Worm (Caenorhabditis elegans) whole organism, late embryonic: Measurements from ENCODE around the gene lido-13.

Experiments used
- C08G9.2 ChIP-seq: sonication (generic microtip); optimal IDR thresholded peaks from 2 replicates; lab custom pipeline; 2016; ENCODE audit warnings: mild to moderate bottlenecking, missing genetic modification characterization, moderate library complexity, missing compliant biosample characterization
- K09A11.1 ChIP-seq: sonication (generic microtip); optimal IDR thresholded peaks from 2 replicates; lab custom pipeline; 2017; ENCODE audit warnings: antibody characterized with exemption, mild to moderate bottlenecking, missing genetic modification characterization, missing compliant biosample characterization; ENCODE audit not compliant: insufficient read depth
- T23F11.4 ChIP-seq: fragments of 200-800 bp; sonication (Bioruptor generic); optimal IDR thresholded peaks from 2 replicates; lab custom pipeline; 2018; ENCODE audit warnings: mild to moderate bottlenecking, missing genetic modification characterization, missing compliant biosample characterization
- ama-1 ChIP-seq: fragments of 150-350 bp; optimal IDR thresholded peaks from 2 replicates; lab custom pipeline; 2014
- ceh-14 ChIP-seq: sonication (generic microtip); optimal IDR thresholded peaks from 2 replicates; lab custom pipeline; 2016; ENCODE audit warnings: missing genotype, missing genetic modification characterization, missing compliant biosample characterization
- ceh-18 ChIP-seq: sonication (generic microtip); optimal IDR thresholded peaks from 2 replicates; lab custom pipeline; 2016; ENCODE audit warnings: missing genetic modification characterization, missing compliant biosample characterization
- ceh-19 ChIP-seq: fragments of 200-800 bp; sonication (Bioruptor generic); optimal IDR thresholded peaks from 2 replicates; lab custom pipeline; 2018; ENCODE audit warnings: mild to moderate bottlenecking, missing genetic modification characterization, missing compliant biosample characterization
- ceh-2 ChIP-seq: sonication (generic microtip); optimal IDR thresholded peaks from 2 replicates; lab custom pipeline; 2016; ENCODE audit warnings: missing genotype, missing genetic modification characterization, missing compliant biosample characterization
- ceh-22 ChIP-seq: sonication (generic microtip); optimal IDR thresholded peaks from 2 replicates; lab custom pipeline; 2017; ENCODE audit warnings: missing biosample characterization, missing genetic modification characterization
- ceh-24 ChIP-seq: sonication (generic microtip); optimal IDR thresholded peaks from 2 replicates; lab custom pipeline; 2016; ENCODE audit warnings: mild to moderate bottlenecking, missing genetic modification characterization, missing compliant biosample characterization
- ceh-31 ChIP-seq: sonication (generic microtip); optimal IDR thresholded peaks from 2 replicates; lab custom pipeline; 2016; ENCODE audit warnings: missing genetic modification characterization, missing compliant biosample characterization
- ceh-34 ChIP-seq: sonication (generic microtip); optimal IDR thresholded peaks from 2 replicates; lab custom pipeline; 2016; ENCODE audit warnings: mild to moderate bottlenecking, missing genetic modification characterization, missing compliant biosample characterization
- ceh-6 ChIP-seq: fragments of 200-800 bp; sonication (Bioruptor generic); optimal IDR thresholded peaks from 2 replicates; lab custom pipeline; 2018; ENCODE audit warnings: mild to moderate bottlenecking, missing genetic modification characterization, missing compliant biosample characterization
- ceh-9 ChIP-seq: sonication (generic microtip); optimal IDR thresholded peaks from 2 replicates; lab custom pipeline; 2016; ENCODE audit warnings: mild to moderate bottlenecking, missing genetic modification characterization, inconsistent platforms, missing compliant biosample characterization
- dve-1 ChIP-seq: sonication (generic microtip); optimal IDR thresholded peaks from 2 replicates; lab custom pipeline; 2017; ENCODE audit warnings: antibody characterized with exemption, mild to moderate bottlenecking, missing genetic modification characterization, missing compliant biosample characterization
- elt-2 ChIP-seq: sonication (generic microtip); optimal IDR thresholded peaks from 2 replicates; lab custom pipeline; 2016; ENCODE audit warnings: missing genetic modification reagents, missing genetic modification characterization, missing compliant biosample characterization
- eyg-1 ChIP-seq: sonication (generic microtip); optimal IDR thresholded peaks from 2 replicates; lab custom pipeline; 2016; ENCODE audit warnings: missing genotype, missing genetic modification characterization, missing compliant biosample characterization
- fkh-6 ChIP-seq: sonication (generic microtip); optimal IDR thresholded peaks from 2 replicates; lab custom pipeline; 2016; ENCODE audit warnings: missing genetic modification characterization, missing compliant biosample characterization
- gmeb-2 ChIP-seq: sonication (generic microtip); optimal IDR thresholded peaks from 2 replicates; lab custom pipeline; 2016; ENCODE audit warnings: missing genetic modification characterization, inconsistent platforms, missing compliant biosample characterization
- hlh-30 ChIP-seq: sonication (generic microtip); optimal IDR thresholded peaks from 2 replicates; lab custom pipeline; 2017; ENCODE audit warnings: antibody characterized with exemption, missing genetic modification characterization, missing compliant biosample characterization; ENCODE audit not compliant: insufficient read depth
- hlh-6 ChIP-seq: sonication (generic microtip); optimal IDR thresholded peaks from 2 replicates; lab custom pipeline; 2016; ENCODE audit warnings: missing genotype, missing genetic modification characterization, missing compliant biosample characterization
- madf-2 ChIP-seq: sonication (generic microtip); optimal IDR thresholded peaks from 2 replicates; lab custom pipeline; 2017; ENCODE audit warnings: missing genetic modification characterization, missing compliant biosample characterization
- mec-3 ChIP-seq: sonication (generic microtip); optimal IDR thresholded peaks from 2 replicates; lab custom pipeline; 2016; ENCODE audit warnings: borderline replicate concordance, missing genetic modification characterization, missing compliant biosample characterization
- nfya-1 ChIP-seq: sonication (generic microtip); optimal IDR thresholded peaks from 2 replicates; lab custom pipeline; 2017; ENCODE audit warnings: missing genetic modification characterization, mild to moderate bottlenecking, missing compliant biosample characterization, antibody characterized with exemption, moderate library complexity
- nhr-11 ChIP-seq: fragments of 150-350 bp; optimal IDR thresholded peaks from 2 replicates; lab custom pipeline; 2014; ENCODE audit warnings: missing biosample characterization, missing genetic modification characterization
- nhr-232 ChIP-seq: sonication (generic microtip); optimal IDR thresholded peaks from 2 replicates; lab custom pipeline; 2016; ENCODE audit warnings: missing genetic modification characterization, missing compliant biosample characterization
- npax-4 ChIP-seq: sonication (generic microtip); optimal IDR thresholded peaks from 2 replicates; lab custom pipeline; 2016; ENCODE audit warnings: missing genetic modification characterization, missing compliant biosample characterization
- odd-2 ChIP-seq: sonication (generic microtip); optimal IDR thresholded peaks from 2 replicates; lab custom pipeline; 2017; ENCODE audit warnings: antibody characterized with exemption, mild to moderate bottlenecking, missing genetic modification characterization, missing compliant biosample characterization
- pag-3 ChIP-seq: sonication (generic microtip); optimal IDR thresholded peaks from 2 replicates; lab custom pipeline; 2016; ENCODE audit warnings: missing compliant biosample characterization, missing genetic modification characterization, borderline replicate concordance
- pax-1 ChIP-seq: fragments of 150-350 bp; optimal IDR thresholded peaks from 2 replicates; lab custom pipeline; 2014; ENCODE audit warnings: missing biosample characterization, missing genetic modification characterization
- pha-2 ChIP-seq: sonication (generic microtip); optimal IDR thresholded peaks from 2 replicates; lab custom pipeline; 2017; ENCODE audit warnings: mild to moderate bottlenecking, missing genetic modification characterization, missing compliant biosample characterization
- pqm-1 ChIP-seq: sonication (generic microtip); optimal IDR thresholded peaks from 2 replicates; lab custom pipeline; 2016; ENCODE audit warnings: missing genetic modification characterization, missing compliant biosample characterization
- pros-1 ChIP-seq: fragments of 150-350 bp; optimal IDR thresholded peaks from 2 replicates; lab custom pipeline; 2014; ENCODE audit warnings: missing biosample characterization, missing genetic modification reagents, missing genetic modification characterization
- ref-2 ChIP-seq: sonication (generic microtip); optimal IDR thresholded peaks from 2 replicates; lab custom pipeline; 2016; ENCODE audit warnings: missing genetic modification characterization, missing compliant biosample characterization
- sdc-2 ChIP-seq: sonication (generic microtip); optimal IDR thresholded peaks from 2 replicates; lab custom pipeline; 2016; ENCODE audit warnings: missing genotype, missing genetic modification characterization, missing compliant biosample characterization
- sox-2 ChIP-seq: fragments of 200-800 bp; sonication (Bioruptor generic); IDR thresholded peaks from 2 replicates; pipeline ENCODE4 v1.3.6; 2022; ENCODE audit warnings: missing genetic modification reagents, missing genetic modification characterization, missing compliant biosample characterization
- sox-4 ChIP-seq: sonication (generic microtip); optimal IDR thresholded peaks from 2 replicates; lab custom pipeline; 2017; ENCODE audit warnings: mild to moderate bottlenecking, missing genetic modification characterization, inconsistent platforms, missing compliant biosample characterization
- tbx-2 ChIP-seq: sonication (generic microtip); optimal IDR thresholded peaks from 2 replicates; lab custom pipeline; 2016; ENCODE audit warnings: missing genetic modification characterization, missing compliant biosample characterization
- tbx-7 ChIP-seq: sonication (generic microtip); optimal IDR thresholded peaks from 2 replicates; lab custom pipeline; 2016; ENCODE audit warnings: missing genotype, missing genetic modification characterization, missing compliant biosample characterization
- ttx-3 ChIP-seq: sonication (generic microtip); optimal IDR thresholded peaks from 2 replicates; lab custom pipeline; 2016; ENCODE audit warnings: missing genetic modification reagents, missing genetic modification characterization, missing compliant biosample characterization
- unc-3 ChIP-seq, 2 experiments: fragments of 200-800 bp in 1 of 2; sonication (Bioruptor generic) in 1 of 2; sonication (generic microtip) in 1 of 2; conservative IDR thresholded peaks in 1 of 2; optimal IDR thresholded peaks in 1 of 2; 2 replicates each; pipeline versions ENCODE4 v1.3.6 to Lab custom; 2016 to 2022; ENCODE audit warnings: missing compliant biosample characterization in 2 of 2, missing genetic modification characterization in 2 of 2, missing genetic modification reagents in 1 of 2
- unc-42 ChIP-seq: sonication (generic microtip); optimal IDR thresholded peaks from 2 replicates; lab custom pipeline; 2016; ENCODE audit warnings: missing genotype, missing genetic modification characterization, missing compliant biosample characterization
- unc-55 ChIP-seq: sonication (generic microtip); optimal IDR thresholded peaks from 2 replicates; lab custom pipeline; 2017; ENCODE audit warnings: missing biosample characterization, missing genetic modification reagents, missing genetic modification characterization
- unc-86 ChIP-seq: sonication (generic microtip); optimal IDR thresholded peaks from 2 replicates; lab custom pipeline; 2016; ENCODE audit warnings: missing genetic modification characterization, missing compliant biosample characterization
- ztf-16 ChIP-seq: sonication (generic microtip); optimal IDR thresholded peaks from 2 replicates; lab custom pipeline; 2017; ENCODE audit warnings: missing genetic modification characterization, missing compliant biosample characterization

lido-13 gene

ce11 chrII:3056266-3056872, 2.2 kb upstream of the lido-13 start, which contains the start of gene lin-8:
lin-8 (plus strand) TSS chrII:3056822.
- no peak for TF ChIP-seq sdc-2 (tag; lab: Kevin White, UChicago)
- no peak for TF ChIP-seq elt-2 (tag; lab: Kevin White, UChicago)
- no peak for TF ChIP-seq nfya-1 (tag; lab: Kevin White, UChicago)
- TF ChIP-seq odd-2 (tag; lab: Kevin White, UChicago), result no peak
- TF ChIP-seq unc-3 (GFP tag; conservative IDR thresholded peaks at IDR 0.05; lab: Robert Waterston, UW), result no peak
- no peak for TF ChIP-seq unc-3 (tag; optimal IDR thresholded peaks at IDR 0.05; lab: Kevin White, UChicago)
- TF ChIP-seq ref-2, result no peak
- no peak for TF ChIP-seq dve-1 (tag; lab: Kevin White, UChicago)
- TF ChIP-seq pqm-1, result no peak

ce11 chrII:3055531-3055930, 1.4 kb upstream of the lido-13 start:
- peak; percentile 16 for TF ChIP-seq ceh-18 (tag; lab: Kevin White, UChicago)
- TF ChIP-seq pros-1 (tag; lab: Kevin White, UChicago), result peak; percentile 60
- peak; percentile 45 for TF ChIP-seq ceh-34 (tag; lab: Kevin White, UChicago)
- TF ChIP-seq ref-2, result peak; percentile 53
- TF ChIP-seq ttx-3 (tag; lab: Kevin White, UChicago), result no peak
- TF ChIP-seq nhr-11 (tag; lab: Kevin White, UChicago), result no peak
- TF ChIP-seq sdc-2 (tag; lab: Kevin White, UChicago), result peak; percentile 43
- peak; percentile 0 for TF ChIP-seq ceh-19 (GFP tag; lab: Kevin White, UChicago)
- peak; percentile 60 for TF ChIP-seq tbx-2 (tag; lab: Kevin White, UChicago)
- peak; percentile 25 for TF ChIP-seq sox-4 (tag; lab: Kevin White, UChicago)
- TF ChIP-seq unc-42 (tag; lab: Kevin White, UChicago), result peak; percentile 58
- no peak for TF ChIP-seq eyg-1 (tag; lab: Kevin White, UChicago)
- no peak for TF ChIP-seq T23F11.4 (GFP tag; lab: Kevin White, UChicago)
- no peak for TF ChIP-seq tbx-7 (tag; lab: Kevin White, UChicago)
- TF ChIP-seq C08G9.2 (tag; lab: Kevin White, UChicago), result peak; percentile 46
- peak; percentile 48 for TF ChIP-seq fkh-6 (tag; lab: Kevin White, UChicago)
- TF ChIP-seq nhr-232 (tag; lab: Kevin White, UChicago), result peak; percentile 24
- TF ChIP-seq ceh-14 (tag; lab: Kevin White, UChicago), result peak; percentile 66
- peak; percentile 53 for TF ChIP-seq ceh-31 (tag; lab: Kevin White, UChicago)
- peak; percentile 67 for TF ChIP-seq nfya-1 (tag; lab: Kevin White, UChicago)
- TF ChIP-seq unc-55 (GFP tag; lab: Kevin White, UChicago), result no peak
- peak; percentile 67 for TF ChIP-seq hlh-30 (tag; lab: Kevin White, UChicago)

ce11 chrII:3054622-3055021, 501 bp upstream of the lido-13 start:
- TF ChIP-seq odd-2 (tag; lab: Kevin White, UChicago) (no peak), nfya-1 (tag; lab: Kevin White, UChicago) (peak; percentile 72), gmeb-2 (tag; lab: Kevin White, UChicago) (no peak), ceh-2 (tag; lab: Kevin White, UChicago) (peak; percentile 11), sdc-2 (tag; lab: Kevin White, UChicago) (no peak), eyg-1 (tag; lab: Kevin White, UChicago) (no peak), ceh-6 (no peak), mec-3 (tag; lab: Kevin White, UChicago) (no peak), ama-1 (lab: Kevin White, UChicago) (no peak), nhr-11 (tag; lab: Kevin White, UChicago) (no peak), pros-1 (tag; lab: Kevin White, UChicago) (no peak), ceh-9 (tag; lab: Kevin White, UChicago) (no peak), unc-86 (tag; lab: Kevin White, UChicago) (no peak), ceh-34 (tag; lab: Kevin White, UChicago) (peak; percentile 55), sox-2 (GFP tag; lab: Robert Waterston, UW) (no peak), tbx-2 (tag; lab: Kevin White, UChicago) (peak; percentile 22), madf-2 (no peak), pax-1 (no peak), hlh-6 (tag; lab: Kevin White, UChicago) (peak; percentile 6), C08G9.2 (tag; lab: Kevin White, UChicago) (no peak), unc-3 (GFP tag; conservative IDR thresholded peaks at IDR 0.05; lab: Robert Waterston, UW) (no peak), unc-3 (tag; optimal IDR thresholded peaks at IDR 0.05; lab: Kevin White, UChicago) (no peak), ceh-22 (no peak), ceh-18 (tag; lab: Kevin White, UChicago) (no peak), K09A11.1 (tag; lab: Kevin White, UChicago) (no peak), nhr-232 (tag; lab: Kevin White, UChicago) (no peak), ztf-16 (tag; lab: Kevin White, UChicago) (no peak), ceh-24 (tag; lab: Kevin White, UChicago) (no peak), fkh-6 (tag; lab: Kevin White, UChicago) (no peak), pha-2 (tag; lab: Kevin White, UChicago) (no peak), npax-4 (no peak), pag-3 (no peak)
